Worm (Caenorhabditis elegans) whole organism, L2 larva: Measurements from ENCODE around the gene Y82E9BR.19.

Experiments
- ama-1 ChIP-seq: fragments of 150-350 bp; optimal IDR thresholded peaks from 2 replicates; lab custom pipeline; 2018; ENCODE audit warnings: inconsistent platforms
- elt-3 ChIP-seq: sonication (generic microtip); optimal IDR thresholded peaks from 2 replicates; lab custom pipeline; 2017; ENCODE audit warnings: missing biosample characterization, missing genetic modification characterization
- lin-11 ChIP-seq: fragments of 150-350 bp; sonication (generic microtip); optimal IDR thresholded peaks from 2 replicates; lab custom pipeline; 2014; ENCODE audit warnings: missing biosample characterization, missing genetic modification characterization, inconsistent platforms, mixed read lengths
- lin-13 ChIP-seq: fragments of 150-350 bp; optimal IDR thresholded peaks from 2 replicates; lab custom pipeline; 2014; ENCODE audit warnings: missing biosample characterization, missing genetic modification reagents, missing genetic modification characterization
- nhr-10 ChIP-seq: sonication (generic microtip); optimal IDR thresholded peaks from 2 replicates; lab custom pipeline; 2017; ENCODE audit warnings: missing biosample characterization, missing genetic modification characterization
- nhr-129 ChIP-seq: fragments of 150-350 bp; optimal IDR thresholded peaks from 2 replicates; lab custom pipeline; 2014; ENCODE audit warnings: missing biosample characterization, missing genetic modification characterization

- TF ChIP-seq lin-11 (tag; lab: Kevin White, UChicago) (no peak), nhr-10 (tag; lab: Kevin White, UChicago) (no peak), ama-1 (lab: Kevin White, UChicago) (no peak), nhr-129 (tag; lab: Kevin White, UChicago) (no peak), lin-13 (GFP tag; lab: Kevin White, UChicago) (no peak), elt-3 (tag; lab: Kevin White, UChicago) (no peak)
Measured at ce11 chrIII:1483407-1483806, 11.7 kb downstream of the Y82E9BR.19 start, which contains the start of gene Y82E9BR.18.
